Worm (Caenorhabditis elegans) whole organism, L4/young adult: Measurements from ENCODE around the gene ZK1240.3.

Source experiments
- W03F9.2 ChIP-seq: fragments of 150-350 bp; optimal IDR thresholded peaks from 2 replicates; lab custom pipeline; 2014; ENCODE audit warnings: missing biosample characterization, missing genetic modification characterization
- dao-5 ChIP-seq: sonication (generic microtip); optimal IDR thresholded peaks from 2 replicates; lab custom pipeline; 2016; ENCODE audit warnings: missing genotype, missing genetic modification characterization, moderate library complexity, missing compliant biosample characterization
- him-1 ChIP-seq: sonication (generic microtip); optimal IDR thresholded peaks from 2 replicates; lab custom pipeline; 2016; ENCODE audit warnings: missing genotype, missing genetic modification reagents, missing genetic modification characterization, missing compliant biosample characterization

DNA sequence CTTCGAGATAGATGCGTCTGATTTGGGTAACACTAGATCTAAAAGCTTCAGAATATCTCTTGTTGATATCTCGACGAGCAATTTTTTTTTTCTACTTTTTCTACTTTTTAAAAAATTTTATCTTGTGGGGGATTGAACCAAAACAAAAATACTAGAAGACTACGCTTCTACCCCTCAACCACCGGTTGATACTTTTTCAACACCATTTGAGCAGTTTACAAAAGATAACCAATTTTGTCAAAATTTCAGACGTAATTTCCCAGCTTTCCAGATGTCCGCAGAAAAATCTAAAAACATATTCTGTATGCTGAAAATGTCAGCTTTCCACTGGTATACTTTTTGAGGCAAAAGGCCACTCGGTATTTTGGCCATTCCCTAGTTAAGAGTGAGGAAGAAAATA is 15.6 kb upstream of the ZK1240.3 start:
- TF ChIP-seq W03F9.2 (tag; lab: Kevin White, UChicago) (no peak), him-1 (tag; lab: Kevin White, UChicago) (no peak), dao-5 (tag; lab: Kevin White, UChicago) (no peak)
